Worm (Caenorhabditis elegans): ENCODE data around the gene cam-1.

DNA sequence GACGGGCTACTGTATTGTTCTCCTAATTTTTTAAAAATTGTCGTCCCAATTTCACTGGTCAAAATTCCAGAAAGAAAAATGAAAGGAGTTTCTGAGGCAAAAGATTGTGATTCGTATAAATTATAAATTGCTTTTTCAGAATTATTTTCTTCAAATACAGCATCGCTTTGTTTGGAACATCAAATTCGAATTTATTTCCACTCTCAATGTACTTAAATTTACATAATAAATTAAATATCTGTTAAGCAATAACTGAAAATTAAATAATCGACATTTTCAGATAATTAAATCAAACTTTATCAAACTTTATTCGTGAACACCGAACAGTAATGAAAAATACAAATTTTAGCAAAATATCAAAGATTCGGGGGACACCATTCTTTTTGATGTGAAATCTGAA, 35.4 kb downstream of the cam-1 start:
- TF ChIP-seq Y79H2A.3 (GFP tag; conservative IDR thresholded peaks at IDR 0.05) (no peak), Y56A3A.18 (GFP tag; IDR thresholded peaks at IDR 0.05) (no peak), Y53G8AR.9 (GFP tag; conservative IDR thresholded peaks at IDR 0.05) (0 out of 2 replicates have a peak, but pooled peaks have one; percentile 48), pha-4 (tag; optimal IDR thresholded peaks at IDR 0.05) (no peak), dox-1 (GFP tag; IDR thresholded peaks at IDR 0.05) (no peak), ekl-4 (GFP tag; IDR thresholded peaks at IDR 0.05) (no peak), ceh-27 (GFP tag; optimal IDR thresholded peaks at IDR 0.05) (no peak), rpc-1 (optimal IDR thresholded peaks at IDR 0.05) (no peak), rpc-1 (tag; optimal IDR thresholded peaks at IDR 0.05) (no peak)

Measured in whole organism, young adult.